Fruit fly (Drosophila melanogaster) whole organism, adult: ENCODE results near the gene CG5885.

ENCODE experiments used
- CG11617 ChIP-seq: fragments of 200-800 bp; sonication (Bioruptor generic); optimal IDR thresholded peaks from 2 replicates; lab custom pipeline; 2017; ENCODE audit warnings: mild to moderate bottlenecking, missing biosample characterization, missing genetic modification reagents, missing genetic modification characterization
- CG12768 ChIP-seq: fragments of 200-800 bp; sonication (Bioruptor generic); optimal IDR thresholded peaks from 2 replicates; lab custom pipeline; 2017; ENCODE audit warnings: missing biosample characterization, missing genetic modification characterization, mild to moderate bottlenecking, moderate library complexity, missing genetic modification reagents
- CG14711 ChIP-seq: fragments of 200-800 bp; sonication (Bioruptor generic); optimal IDR thresholded peaks from 2 replicates; lab custom pipeline; 2018; ENCODE audit warnings: missing biosample characterization, mild to moderate bottlenecking, missing genetic modification characterization, moderate library complexity
- CG1620 ChIP-seq: fragments of 200-800 bp; sonication (Bioruptor generic); optimal IDR thresholded peaks from 2 replicates; lab custom pipeline; 2016; ENCODE audit warnings: missing biosample characterization, missing genetic modification characterization
- CG33017 ChIP-seq: fragments of 200-800 bp; sonication (Bioruptor generic); optimal IDR thresholded peaks from 2 replicates; lab custom pipeline; 2018; ENCODE audit warnings: missing biosample characterization, mild to moderate bottlenecking, missing genetic modification characterization, moderate library complexity
- CG5204 ChIP-seq: fragments of 200-800 bp; sonication (Bioruptor generic); optimal IDR thresholded peaks from 2 replicates; lab custom pipeline; 2016; ENCODE audit warnings: missing biosample characterization, missing genetic modification characterization
- CG7045 ChIP-seq: fragments of 200-800 bp; sonication (Bioruptor generic); optimal IDR thresholded peaks from 2 replicates; lab custom pipeline; 2017; ENCODE audit warnings: missing biosample characterization, mild to moderate bottlenecking, missing genetic modification characterization
- CG7101 ChIP-seq: fragments of 200-800 bp; sonication (Bioruptor generic); optimal IDR thresholded peaks from 2 replicates; lab custom pipeline; 2018; ENCODE audit warnings: missing biosample characterization, mild to moderate bottlenecking, missing genetic modification characterization, moderate library complexity
- Clk ChIP-seq: fragments of 200-800 bp; sonication (Bioruptor generic); optimal IDR thresholded peaks from 2 replicates; lab custom pipeline; 2017; ENCODE audit warnings: missing biosample characterization, missing genetic modification characterization
- Crg-1 ChIP-seq: fragments of 200-800 bp; sonication (Bioruptor generic); optimal IDR thresholded peaks from 2 replicates; lab custom pipeline; 2016; ENCODE audit warnings: missing biosample characterization, missing genetic modification characterization
- Hr96 ChIP-seq: fragments of 200-800 bp; sonication (Bioruptor generic); optimal IDR thresholded peaks from 2 replicates; lab custom pipeline; 2016; ENCODE audit warnings: missing biosample characterization, missing genetic modification characterization
- Mnt ChIP-seq: fragments of 200-800 bp; sonication (Bioruptor generic); optimal IDR thresholded peaks from 2 replicates; lab custom pipeline; 2016; ENCODE audit warnings: missing biosample characterization, mild to moderate bottlenecking, missing genetic modification characterization
- bab1 ChIP-seq: fragments of 200-800 bp; sonication (Bioruptor generic); optimal IDR thresholded peaks from 3 replicates; lab custom pipeline; 2019; ENCODE audit warnings: missing biosample characterization, mild to moderate bottlenecking, missing genetic modification characterization, moderate library complexity
- cic ChIP-seq: fragments of 200-800 bp; sonication (Bioruptor generic); optimal IDR thresholded peaks from 2 replicates; lab custom pipeline; 2017; ENCODE audit warnings: missing biosample characterization, mild to moderate bottlenecking, missing genetic modification characterization, moderate library complexity
- cnc ChIP-seq, 2 experiments: fragments of >200 bp; optimal IDR thresholded peaks; 2 replicates each; lab custom pipeline; 2017
- kay ChIP-seq: fragments of 200-800 bp; sonication (Bioruptor generic); peaks from one replicate; lab custom pipeline; 2016; ENCODE audit warnings: missing biosample characterization, missing genetic modification characterization, borderline replicate concordance
- ovo ChIP-seq: fragments of 200-800 bp; sonication (Bioruptor generic); optimal IDR thresholded peaks from 2 replicates; lab custom pipeline; 2016; ENCODE audit warnings: missing biosample characterization, missing genetic modification characterization
- pad ChIP-seq: fragments of 200-800 bp; sonication (Bioruptor generic); optimal IDR thresholded peaks from 3 replicates; lab custom pipeline; 2017; ENCODE audit warnings: missing biosample characterization, missing genetic modification characterization, mild to moderate bottlenecking, moderate library complexity, missing genetic modification reagents
- tj ChIP-seq: fragments of 200-800 bp; sonication (Bioruptor generic); optimal IDR thresholded peaks from 3 replicates; lab custom pipeline; 2017; ENCODE audit warnings: missing biosample characterization, mild to moderate bottlenecking, missing genetic modification characterization, moderate library complexity
- toe ChIP-seq: fragments of 200-800 bp; sonication (Bioruptor generic); optimal IDR thresholded peaks from 2 replicates; lab custom pipeline; 2016; ENCODE audit warnings: missing biosample characterization, missing genetic modification characterization

The CG5885 gene

DNA sequence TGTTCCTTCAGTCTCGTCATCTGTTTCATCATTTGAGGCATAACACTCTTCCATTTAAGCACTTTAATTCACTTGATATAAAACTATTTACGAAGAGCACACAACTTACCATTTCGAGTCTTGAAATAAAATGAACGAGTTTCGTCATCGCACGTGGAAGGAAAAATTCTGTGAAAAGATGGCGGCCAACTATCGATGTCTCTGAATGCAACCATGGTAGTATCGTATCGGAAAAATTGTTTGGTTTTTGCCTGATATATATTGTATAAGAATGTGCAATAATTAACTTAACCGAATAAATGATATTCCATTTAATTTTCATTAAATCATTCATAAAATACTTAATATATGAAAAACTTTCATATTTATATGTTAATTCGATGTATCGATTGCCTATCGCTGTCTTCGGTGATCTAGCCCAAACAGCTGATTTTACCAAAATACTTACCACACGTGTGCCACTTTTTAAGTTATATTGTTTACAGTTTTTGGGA lies 23.2 kb downstream of the CG5885 start, which contains the start of gene Bka:
TSS of gene Bka (plus strand) at position 417 of the 494 bp plus-strand sequence.
- TF ChIP-seq kay (GFP tag; lab: Kevin White, UChicago) (no peak), Clk (GFP tag; lab: Kevin White, UChicago) (no peak), CG14711 (peak; percentile 71), ovo (GFP tag; lab: Kevin White, UChicago) (peak; percentile 18), CG1620 (GFP tag; lab: Kevin White, UChicago) (peak; percentile 33), cnc (optimal IDR thresholded peaks at IDR 0.05; lab: Kevin White, UChicago) (no peak), bab1 (GFP tag; lab: Kevin White, UChicago) (peak; percentile 83), pad (GFP tag; lab: Kevin White, UChicago) (peak; percentile 48), CG12768 (GFP tag; lab: Kevin White, UChicago) (no peak), CG5204 (GFP tag; lab: Kevin White, UChicago) (no peak), cic (GFP tag; lab: Kevin White, UChicago) (peak; percentile 19), CG33017 (tag; lab: Kevin White, UChicago) (peak; percentile 71), CG7045 (peak; percentile 38), Crg-1 (GFP tag; lab: Kevin White, UChicago) (peak; percentile 69), Hr96 (peak; percentile 44), CG7101 (peak; percentile 81), tj (GFP tag; lab: Kevin White, UChicago) (peak; percentile 73), toe (GFP tag; lab: Kevin White, UChicago) (no peak), Mnt (peak; percentile 100), CG11617 (peak; percentile 87)

DNA sequence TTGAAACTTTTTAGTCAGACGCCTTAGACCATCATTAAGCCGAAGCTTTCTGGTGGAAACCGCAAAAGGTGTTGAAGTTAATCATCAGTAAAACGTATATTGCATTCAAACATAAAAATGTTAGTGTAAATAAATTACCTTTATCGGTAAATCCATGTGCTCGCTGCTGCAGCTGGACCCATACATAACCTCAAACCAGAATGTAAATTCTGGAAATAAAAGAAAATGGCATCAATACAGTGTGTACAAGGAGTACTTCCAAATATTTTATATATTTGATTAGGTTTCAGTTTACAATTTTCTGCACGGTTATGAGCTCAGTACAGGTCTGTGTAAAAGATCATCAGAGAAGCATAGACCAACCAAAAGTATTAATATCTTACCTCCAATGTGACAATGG lies 23.9 kb downstream of the CG5885 start:
- TF ChIP-seq kay (GFP tag; lab: Kevin White, UChicago) (no peak), CG5204 (GFP tag; lab: Kevin White, UChicago) (no peak), bab1 (GFP tag; lab: Kevin White, UChicago) (no peak), CG33017 (tag; lab: Kevin White, UChicago) (no peak), cic (GFP tag; lab: Kevin White, UChicago) (no peak), tj (GFP tag; lab: Kevin White, UChicago) (no peak), CG12768 (GFP tag; lab: Kevin White, UChicago) (no peak), Clk (GFP tag; lab: Kevin White, UChicago) (no peak), pad (GFP tag; lab: Kevin White, UChicago) (no peak)

DNA sequence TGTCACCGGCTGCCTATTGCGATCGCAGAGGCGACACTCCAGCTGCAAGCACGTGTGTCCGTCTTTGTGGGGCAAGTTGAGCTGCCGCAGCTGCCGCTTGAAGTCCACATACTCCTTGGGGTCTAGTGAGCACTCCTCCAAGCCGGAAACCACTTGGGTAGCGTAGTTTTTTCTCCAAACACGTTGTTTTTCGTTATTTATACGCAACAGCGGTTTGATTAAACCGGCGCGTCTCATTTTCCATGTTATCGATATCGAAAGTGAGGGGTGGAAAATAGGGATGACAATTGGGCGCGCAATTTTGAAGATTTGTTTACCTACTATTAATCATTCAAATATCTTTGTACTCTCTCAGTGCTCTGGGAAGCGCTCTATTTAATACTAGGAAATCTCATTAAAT lies 24.9 kb downstream of the CG5885 start, which contains the start of gene mtDNA-helicase:
TSS of gene mtDNA-helicase (minus strand) at position 264 of the 400 bp plus-strand sequence.
- TF ChIP-seq CG14711 (no peak), Mnt (peak; percentile 80), bab1 (GFP tag; lab: Kevin White, UChicago) (peak; percentile 13), CG5204 (GFP tag; lab: Kevin White, UChicago) (no peak), Crg-1 (GFP tag; lab: Kevin White, UChicago) (peak; percentile 9)

DNA sequence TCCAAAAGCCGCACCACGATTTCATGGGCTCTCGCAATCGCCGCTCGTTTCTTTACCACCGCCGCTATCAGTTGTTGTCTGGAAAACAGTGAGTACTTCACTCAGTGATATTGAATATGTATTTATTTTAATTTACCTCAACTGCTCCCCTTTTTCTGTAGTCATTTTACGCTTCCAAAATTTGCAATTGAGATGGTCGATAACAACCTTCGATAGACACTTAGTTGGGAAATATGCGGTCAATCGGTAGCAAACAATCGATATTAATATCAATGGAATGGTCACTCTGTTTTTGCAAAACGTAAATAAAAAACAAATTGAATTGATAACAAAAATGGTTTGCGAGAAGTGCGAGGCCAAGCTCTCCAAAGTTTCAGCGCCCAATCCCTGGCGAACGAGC lies 27.6 kb downstream of the CG5885 start, which contains the start of the genes CG34183 and CG4537:
TSS of gene CG34183 (minus strand) at position 197 of the 400 bp plus-strand sequence.
TSS of gene CG4537 (plus strand) at position 310 of the 400 bp plus-strand sequence.
- TF ChIP-seq CG7045: no peak
- TF ChIP-seq CG5204 (GFP tag; lab: Kevin White, UChicago): no peak
- peak; percentile 5 for TF ChIP-seq CG7101
- no peak for TF ChIP-seq CG11617
- no peak for TF ChIP-seq Clk (GFP tag; lab: Kevin White, UChicago)
- no peak for TF ChIP-seq Crg-1 (GFP tag; lab: Kevin White, UChicago)
- TF ChIP-seq CG1620 (GFP tag; lab: Kevin White, UChicago): peak; percentile 34
- no peak for TF ChIP-seq cic (GFP tag; lab: Kevin White, UChicago)
- TF ChIP-seq ovo (GFP tag; lab: Kevin White, UChicago): no peak
- no peak for TF ChIP-seq cnc (optimal IDR thresholded peaks at IDR 0.05; lab: Kevin White, UChicago)
- TF ChIP-seq Mnt: peak; percentile 49
- TF ChIP-seq toe (GFP tag; lab: Kevin White, UChicago): no peak
- TF ChIP-seq tj (GFP tag; lab: Kevin White, UChicago): no peak
- TF ChIP-seq bab1 (GFP tag; lab: Kevin White, UChicago): peak; percentile 35

DNA sequence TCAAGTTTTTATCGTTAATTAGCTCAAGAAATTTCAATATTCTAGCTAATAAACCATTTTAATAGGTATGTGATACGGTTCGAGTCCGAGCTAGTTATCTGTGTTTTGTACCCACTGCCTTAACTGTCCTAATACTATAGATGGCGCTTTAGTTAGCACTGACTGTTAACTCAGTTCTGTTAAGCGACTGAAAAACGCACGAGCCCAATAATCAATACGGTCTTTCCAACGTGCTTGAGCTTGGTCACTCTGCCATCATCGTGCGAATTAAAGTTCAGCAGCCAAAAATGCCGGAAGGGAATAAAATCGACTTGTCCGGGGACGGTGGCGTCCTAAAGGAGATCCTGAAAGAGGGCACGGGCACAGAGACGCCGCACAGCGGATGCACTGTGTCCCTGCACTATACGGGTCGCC lies 30.3 kb downstream of the CG5885 start, which contains the start of gene Fkbp59:
TSS of gene Fkbp59 (plus strand) at position 150 of the 414 bp plus-strand sequence.
- TF ChIP-seq CG11617: no peak
- no peak for TF ChIP-seq CG7045
- TF ChIP-seq CG33017 (tag; lab: Kevin White, UChicago): peak; percentile 25
- TF ChIP-seq ovo (GFP tag; lab: Kevin White, UChicago): peak; percentile 5
- TF ChIP-seq cnc (optimal IDR thresholded peaks at IDR 0.05; lab: Kevin White, UChicago): no peak
- peak; percentile 23 for TF ChIP-seq bab1 (GFP tag; lab: Kevin White, UChicago)
- no peak for TF ChIP-seq Hr96
- TF ChIP-seq toe (GFP tag; lab: Kevin White, UChicago): no peak
- TF ChIP-seq pad (GFP tag; lab: Kevin White, UChicago): no peak
- no peak for TF ChIP-seq tj (GFP tag; lab: Kevin White, UChicago)
- no peak for TF ChIP-seq cic (GFP tag; lab: Kevin White, UChicago)
- peak; percentile 80 for TF ChIP-seq Mnt
- no peak for TF ChIP-seq CG5204 (GFP tag; lab: Kevin White, UChicago)
- peak; percentile 10 for TF ChIP-seq CG7101
- TF ChIP-seq CG14711: no peak
- no peak for TF ChIP-seq kay (GFP tag; lab: Kevin White, UChicago)
- TF ChIP-seq Clk (GFP tag; lab: Kevin White, UChicago): no peak
- no peak for TF ChIP-seq CG12768 (GFP tag; lab: Kevin White, UChicago)
- no peak for TF ChIP-seq Crg-1 (GFP tag; lab: Kevin White, UChicago)
- TF ChIP-seq CG1620 (GFP tag; lab: Kevin White, UChicago): peak; percentile 8

DNA sequence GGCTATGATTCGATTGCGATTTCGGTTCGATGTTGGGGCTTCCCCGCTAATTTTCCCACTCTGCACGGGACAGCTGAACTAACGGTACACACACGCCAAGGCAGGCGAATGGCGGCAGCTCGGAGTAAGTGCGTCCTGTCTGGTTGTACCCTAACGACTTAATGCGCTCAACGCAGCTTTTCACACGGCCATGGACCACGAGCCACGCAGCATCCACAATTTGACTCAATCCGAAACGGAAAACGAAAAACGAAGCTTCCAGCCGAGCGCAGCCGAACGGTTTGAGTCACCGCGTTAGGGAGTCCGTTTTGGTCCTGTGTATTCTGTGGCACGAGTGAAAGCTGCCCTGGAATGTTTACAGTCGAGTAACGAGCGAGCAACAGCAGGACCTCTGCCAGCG lies 32.0 kb downstream of the CG5885 start, which contains the start of gene nAChRalpha6:
TSS of gene nAChRalpha6 (minus strand) at position 165 of the 400 bp plus-strand sequence.
- TF ChIP-seq pad (GFP tag; lab: Kevin White, UChicago) (no peak), CG12768 (GFP tag; lab: Kevin White, UChicago) (no peak), CG7101 (no peak), toe (GFP tag; lab: Kevin White, UChicago) (no peak)
